Worm (Caenorhabditis elegans) whole organism, L3 larva: ENCODE results near the gene srt-65.
A peak's percentile ranks its signal among the peaks of the same experiment; 100 is the strongest.

ENCODE experiments used
- ama-1 ChIP-seq: fragments of 150-350 bp; optimal IDR thresholded peaks from 2 replicates; lab custom pipeline; 2018
- ceh-28 ChIP-seq: fragments of 150-350 bp; optimal IDR thresholded peaks from 2 replicates; lab custom pipeline; 2014; ENCODE audit warnings: missing biosample characterization, missing genetic modification reagents, missing genetic modification characterization
- elt-2 ChIP-seq: sonication (generic microtip); optimal IDR thresholded peaks from 2 replicates; lab custom pipeline; 2016; ENCODE audit warnings: missing genetic modification reagents, mild to moderate bottlenecking, missing genetic modification characterization, missing compliant biosample characterization
- eor-1 ChIP-seq, 2 experiments: fragments of 150-350 bp; optimal IDR thresholded peaks; 2 replicates each; lab custom pipeline; 2014 to 2018; ENCODE audit warnings: missing biosample characterization in 2 of 2, missing genetic modification characterization in 2 of 2
- fkh-10 ChIP-seq: sonication (generic microtip); optimal IDR thresholded peaks from 2 replicates; lab custom pipeline; 2017; ENCODE audit warnings: missing biosample characterization, missing genetic modification reagents, missing genetic modification characterization
- fos-1 ChIP-seq: fragments of 150-350 bp; optimal IDR thresholded peaks from 2 replicates; lab custom pipeline; 2014; ENCODE audit warnings: missing biosample characterization, missing genetic modification characterization
- hmg-11 ChIP-seq: sonication (generic microtip); optimal IDR thresholded peaks from 2 replicates; lab custom pipeline; 2016; ENCODE audit warnings: missing genetic modification characterization, missing compliant biosample characterization
- jun-1 ChIP-seq: fragments of 150-350 bp; optimal IDR thresholded peaks from 2 replicates; lab custom pipeline; 2014; ENCODE audit warnings: missing biosample characterization, missing genetic modification reagents, missing genetic modification characterization
- mdl-1 ChIP-seq: fragments of 150-350 bp; optimal IDR thresholded peaks from 2 replicates; lab custom pipeline; 2014; ENCODE audit warnings: missing biosample characterization, missing genetic modification characterization
- nhr-12 ChIP-seq: fragments of 150-350 bp; optimal IDR thresholded peaks from 2 replicates; lab custom pipeline; 2014; ENCODE audit warnings: missing biosample characterization, missing genetic modification characterization
- nhr-76 ChIP-seq: fragments of 150-350 bp; sonication (generic microtip); optimal IDR thresholded peaks from 5 replicates; lab custom pipeline; 2014; ENCODE audit warnings: missing biosample characterization, missing genetic modification characterization
- nhr-77 ChIP-seq: fragments of 150-350 bp; optimal IDR thresholded peaks from 2 replicates; lab custom pipeline; 2014; ENCODE audit warnings: missing biosample characterization, missing genetic modification characterization
- pha-4 ChIP-seq: fragments of 150-350 bp; optimal IDR thresholded peaks from 2 replicates; lab custom pipeline; 2014; ENCODE audit warnings: missing biosample characterization, missing genetic modification reagents, missing genetic modification characterization
- pqm-1 ChIP-seq: fragments of 150-350 bp; optimal IDR thresholded peaks from 2 replicates; lab custom pipeline; 2017; ENCODE audit warnings: missing biosample characterization, missing genetic modification characterization, inconsistent platforms
- sea-2 ChIP-seq: fragments of 150-350 bp; sonication (generic microtip); optimal IDR thresholded peaks from 4 replicates; lab custom pipeline; 2014; ENCODE audit warnings: missing biosample characterization, missing genetic modification reagents, missing genetic modification characterization
- skn-1 ChIP-seq: fragments of 150-350 bp; optimal IDR thresholded peaks from 2 replicates; lab custom pipeline; 2014; ENCODE audit warnings: missing biosample characterization, missing genetic modification characterization
- tbx-2 ChIP-seq: sonication (generic microtip); optimal IDR thresholded peaks from 2 replicates; lab custom pipeline; 2016; ENCODE audit warnings: mild to moderate bottlenecking, missing genetic modification characterization, missing compliant biosample characterization

The srt-65 gene

ce11 chrV:5131380-5131779 is 41.4 kb downstream of the srt-65 start:
- no peak for TF ChIP-seq nhr-76 (tag; lab: Kevin White, UChicago)
- TF ChIP-seq pqm-1 (tag; lab: Kevin White, UChicago), result peak; percentile 29
- peak; percentile 12 for TF ChIP-seq skn-1 (tag; lab: Kevin White, UChicago)
- no peak for TF ChIP-seq sea-2 (GFP tag; lab: Kevin White, UChicago)
- TF ChIP-seq pha-4 (tag; lab: Kevin White, UChicago), result peak; percentile 58
- peak; percentile 1 for TF ChIP-seq fkh-10 (GFP tag; lab: Kevin White, UChicago)
- TF ChIP-seq mdl-1 (tag; lab: Kevin White, UChicago), result no peak
- no peak for TF ChIP-seq elt-2 (tag; lab: Kevin White, UChicago)
- no peak for TF ChIP-seq jun-1 (tag; lab: Kevin White, UChicago)
- no peak for TF ChIP-seq fos-1 (tag; lab: Kevin White, UChicago)
- TF ChIP-seq ama-1, result no peak
- peak; percentile 26 for TF ChIP-seq hmg-11 (tag; lab: Kevin White, UChicago)
- no peak for TF ChIP-seq nhr-12 (tag; lab: Kevin White, UChicago)
- no peak for TF ChIP-seq tbx-2 (tag; lab: Kevin White, UChicago)

- no peak for TF ChIP-seq ceh-28
- no peak for TF ChIP-seq nhr-77 (tag; lab: Kevin White, UChicago)
- TF ChIP-seq skn-1 (tag; lab: Kevin White, UChicago), result no peak
Measured at ce11 chrV:5130018-5130417, 42.7 kb downstream of the srt-65 start, which contains the start of gene F14F9.8. Gene F14F9.8, plus strand, starts transcription at chrV:5130318.

- TF ChIP-seq mdl-1 (tag; lab: Kevin White, UChicago) (no peak), jun-1 (tag; lab: Kevin White, UChicago) (no peak), eor-1 (tag; optimal IDR thresholded peaks at IDR 0.05; lab: Kevin White, UChicago) (no peak)
Measured at ce11 chrV:5126793-5127192, 45.9 kb downstream of the srt-65 start, which contains the start of gene F14F9.5. Gene F14F9.5, plus strand, starts transcription at chrV:5127093.
